Fruit fly (Drosophila melanogaster) whole organism, embryonic: ENCODE data around the gene deltaCOP.
A peak's percentile ranks its signal among the peaks of the same experiment; 100 is the strongest.

Source experiments
- BEAF-32 ChIP-seq: fragments of 200-800 bp; sonication (Bioruptor generic); optimal IDR thresholded peaks from 3 replicates; lab custom pipeline; 2017; ENCODE audit warnings: missing biosample characterization, missing genetic modification characterization, mild to moderate bottlenecking, moderate library complexity, missing genetic modification reagents
- Blimp-1 ChIP-seq: fragments of 200-800 bp; sonication (Bioruptor generic); optimal IDR thresholded peaks from 3 replicates; lab custom pipeline; 2018; ENCODE audit warnings: missing biosample characterization, missing genetic modification characterization, mild to moderate bottlenecking, moderate library complexity, missing genetic modification reagents
- CG10654 ChIP-seq: fragments of 200-800 bp; sonication (Bioruptor generic); optimal IDR thresholded peaks from 2 replicates; lab custom pipeline; 2016; ENCODE audit warnings: missing biosample characterization, missing genetic modification characterization
- CG11247 ChIP-seq: fragments of 200-800 bp; sonication (Bioruptor generic); IDR thresholded peaks from 2 replicates; pipeline ENCODE4 v1.3.6; 2022; ENCODE audit warnings: missing biosample characterization, missing genetic modification characterization
- CG12104 ChIP-seq: fragments of 200-800 bp; sonication (Bioruptor generic); optimal IDR thresholded peaks from 3 replicates; lab custom pipeline; 2016; ENCODE audit warnings: missing biosample characterization, missing genetic modification characterization
- CG12155 ChIP-seq: fragments of 200-800 bp; sonication (Bioruptor generic); optimal IDR thresholded peaks from 3 replicates; lab custom pipeline; 2016; ENCODE audit warnings: missing biosample characterization, missing genetic modification characterization
- CG12744 ChIP-seq: fragments of 200-800 bp; sonication (Bioruptor generic); optimal IDR thresholded peaks from 2 replicates; lab custom pipeline; 2016; ENCODE audit warnings: missing biosample characterization, missing genetic modification characterization
- CG13287 ChIP-seq: fragments of 200-800 bp; sonication (Bioruptor generic); IDR thresholded peaks from 2 replicates; pipeline ENCODE4 v1.3.6; 2022; ENCODE audit warnings: missing biosample characterization, missing genetic modification characterization; ENCODE audit not compliant: partially characterized antibody
- CG17186 ChIP-seq: fragments of 200-800 bp; sonication (Bioruptor generic); optimal IDR thresholded peaks from 3 replicates; lab custom pipeline; 2017; ENCODE audit warnings: missing biosample characterization, missing genetic modification reagents, missing genetic modification characterization
- CG17359 ChIP-seq: fragments of 200-800 bp; sonication (Bioruptor generic); optimal IDR thresholded peaks from 3 replicates; lab custom pipeline; 2018; ENCODE audit warnings: missing biosample characterization, mild to moderate bottlenecking, missing genetic modification characterization, moderate library complexity
- CG17568 ChIP-seq: fragments of 200-800 bp; sonication (Bioruptor generic); optimal IDR thresholded peaks from 2 replicates; lab custom pipeline; 2018; ENCODE audit warnings: missing biosample characterization, mild to moderate bottlenecking, missing genetic modification characterization, moderate library complexity
- CG18262 ChIP-seq: fragments of 200-800 bp; optimal IDR thresholded peaks from 3 replicates; lab custom pipeline; 2019; ENCODE audit warnings: missing biosample characterization, mild to moderate bottlenecking, missing genetic modification characterization, moderate library complexity
- CG18619 ChIP-seq: fragments of 200-800 bp; sonication (Bioruptor generic); optimal IDR thresholded peaks from 3 replicates; lab custom pipeline; 2017; ENCODE audit warnings: missing biosample characterization, mild to moderate bottlenecking, missing genetic modification characterization
- CG2202 ChIP-seq: fragments of 200-800 bp; sonication (Bioruptor generic); optimal IDR thresholded peaks from 2 replicates; lab custom pipeline; 2018; ENCODE audit warnings: missing biosample characterization, mild to moderate bottlenecking, missing genetic modification characterization
- CG2875 ChIP-seq: fragments of 200-800 bp; sonication (Bioruptor generic); optimal IDR thresholded peaks from 2 replicates; lab custom pipeline; 2017; ENCODE audit warnings: missing biosample characterization, mild to moderate bottlenecking, missing genetic modification characterization, missing genetic modification reagents
- CG32532 ChIP-seq: fragments of 200-800 bp; sonication (Bioruptor generic); IDR thresholded peaks from 2 replicates; pipeline ENCODE4 v1.3.6; 2022; ENCODE audit warnings: missing biosample characterization, missing genetic modification characterization
- CG3838 ChIP-seq: fragments of 200-800 bp; sonication (Bioruptor generic); optimal IDR thresholded peaks from 3 replicates; lab custom pipeline; 2016; ENCODE audit warnings: missing biosample characterization, missing genetic modification characterization
- CG4424 ChIP-seq: fragments of 200-800 bp; sonication (Bioruptor generic); optimal IDR thresholded peaks from 3 replicates; lab custom pipeline; 2016; ENCODE audit warnings: missing biosample characterization, missing genetic modification characterization
- CG5180 ChIP-seq: fragments of 200-800 bp; sonication (Bioruptor generic); optimal IDR thresholded peaks from 3 replicates; lab custom pipeline; 2017; ENCODE audit warnings: missing biosample characterization, missing genetic modification characterization, mild to moderate bottlenecking, moderate library complexity, missing genetic modification reagents
- CG6654 ChIP-seq: fragments of 200-800 bp; sonication (Bioruptor generic); optimal IDR thresholded peaks from 2 replicates; lab custom pipeline; 2017; ENCODE audit warnings: missing biosample characterization, mild to moderate bottlenecking, missing genetic modification characterization
- CG6791 ChIP-seq: fragments of 200-800 bp; sonication (Bioruptor generic); IDR thresholded peaks from 3 replicates; pipeline ENCODE4 v1.3.6; 2022; ENCODE audit warnings: missing biosample characterization, missing genetic modification characterization; ENCODE audit not compliant: partially characterized antibody
- CG7271 ChIP-seq: fragments of 200-800 bp; sonication (Bioruptor generic); optimal IDR thresholded peaks from 2 replicates; lab custom pipeline; 2018; ENCODE audit warnings: missing biosample characterization, mild to moderate bottlenecking, missing genetic modification characterization, moderate library complexity
- CG7987 ChIP-seq: fragments of 200-800 bp; sonication (Bioruptor generic); optimal IDR thresholded peaks from 2 replicates; lab custom pipeline; 2018; ENCODE audit warnings: missing biosample characterization, mild to moderate bottlenecking, missing genetic modification characterization, moderate library complexity
- Elba2 ChIP-seq: fragments of 200-800 bp; sonication (Bioruptor generic); optimal IDR thresholded peaks from 3 replicates; lab custom pipeline; 2016; ENCODE audit warnings: missing biosample characterization, missing genetic modification characterization
- Hmx ChIP-seq: fragments of 200-800 bp; sonication (Bioruptor generic); optimal IDR thresholded peaks from 2 replicates; lab custom pipeline; 2016; ENCODE audit warnings: missing biosample characterization, missing genetic modification characterization
- Hsf ChIP-seq: fragments of 200-800 bp; sonication (Bioruptor generic); optimal IDR thresholded peaks from 3 replicates; lab custom pipeline; 2016; ENCODE audit warnings: missing biosample characterization, missing genetic modification characterization
- Med ChIP-seq: fragments of 200-800 bp; sonication (Bioruptor generic); peaks from one replicate; lab custom pipeline; 2016; ENCODE audit warnings: missing biosample characterization, missing genetic modification characterization, mild to moderate bottlenecking, inconsistent platforms, moderate library complexity
- Neu2 ChIP-seq: fragments of 200-800 bp; sonication (Bioruptor generic); optimal IDR thresholded peaks from 3 replicates; lab custom pipeline; 2016; ENCODE audit warnings: missing biosample characterization, missing genetic modification characterization, borderline replicate concordance
- Ravus ChIP-seq: fragments of 200-800 bp; sonication (Bioruptor generic); IDR thresholded peaks from 2 replicates; pipeline ENCODE4 v1.3.6; 2022; ENCODE audit warnings: missing biosample characterization, missing genetic modification characterization
- Stat92E ChIP-seq, 3 experiments: fragments of >200 bp in 2 of 3; fragments of 200-800 bp in 1 of 3; sonication (Bioruptor generic) in 1 of 3; optimal IDR thresholded peaks; 2 replicates each; lab custom pipeline; 2017 to 2019; ENCODE audit warnings: missing biosample characterization in 3 of 3, missing genetic modification characterization in 3 of 3, mild to moderate bottlenecking in 1 of 3, moderate library complexity in 1 of 3
- ash1 ChIP-seq: fragments of 200-800 bp; sonication (Bioruptor generic); optimal IDR thresholded peaks from 2 replicates; lab custom pipeline; 2018; ENCODE audit warnings: missing biosample characterization, mild to moderate bottlenecking, missing genetic modification characterization
- bigmax ChIP-seq: fragments of 200-800 bp; sonication (Bioruptor generic); optimal IDR thresholded peaks from 2 replicates; lab custom pipeline; 2018; ENCODE audit warnings: missing biosample characterization, mild to moderate bottlenecking, missing genetic modification characterization
- cas ChIP-seq: fragments of 200-800 bp; sonication (Bioruptor generic); IDR thresholded peaks from 2 replicates; pipeline ENCODE4 v1.3.6; 2022; ENCODE audit warnings: missing biosample characterization, missing genetic modification characterization
- corto ChIP-seq: fragments of 200-800 bp; sonication (Bioruptor generic); optimal IDR thresholded peaks from 2 replicates; lab custom pipeline; 2016; ENCODE audit warnings: missing biosample characterization, mild to moderate bottlenecking, missing genetic modification characterization, moderate library complexity
- dati ChIP-seq: fragments of 200-800 bp; sonication (Bioruptor generic); IDR thresholded peaks from 2 replicates; pipeline ENCODE4 v1.3.6; 2022; ENCODE audit warnings: missing biosample characterization, missing genetic modification characterization
- dysf ChIP-seq: fragments of 200-800 bp; sonication (Bioruptor generic); IDR thresholded peaks from 3 replicates; pipeline ENCODE4 v1.3.6; 2022; ENCODE audit warnings: missing biosample characterization, missing genetic modification characterization
- gce ChIP-seq: fragments of 200-800 bp; sonication (Bioruptor generic); IDR thresholded peaks from 3 replicates; pipeline ENCODE4 v1.3.6; 2022; ENCODE audit warnings: missing biosample characterization, missing genetic modification characterization
- gt ChIP-seq: fragments of 200-800 bp; sonication (Bioruptor generic); IDR thresholded peaks from 2 replicates; pipeline ENCODE4 v1.3.6; 2022; ENCODE audit warnings: missing biosample characterization, missing genetic modification characterization
- hb ChIP-seq: fragments of 200-800 bp; sonication (Bioruptor generic); IDR thresholded peaks from 3 replicates; pipeline ENCODE4 v1.3.6; 2022; ENCODE audit warnings: missing biosample characterization, missing genetic modification characterization; ENCODE audit not compliant: partially characterized antibody
- insv ChIP-seq, 2 experiments: fragments of 200-800 bp; sonication (Bioruptor generic); optimal IDR thresholded peaks; 3 replicates each; lab custom pipeline; 2016 to 2018; ENCODE audit warnings: missing biosample characterization in 2 of 2, missing genetic modification characterization in 2 of 2
- kni ChIP-seq: fragments of 200-800 bp; sonication (Bioruptor generic); optimal IDR thresholded peaks from 3 replicates; lab custom pipeline; 2017; ENCODE audit warnings: mild to moderate bottlenecking, missing biosample characterization, missing genetic modification reagents, missing genetic modification characterization
- mirr ChIP-seq: fragments of 200-800 bp; sonication (Bioruptor generic); optimal IDR thresholded peaks from 3 replicates; lab custom pipeline; 2018; ENCODE audit warnings: missing biosample characterization, mild to moderate bottlenecking, missing genetic modification characterization
- nom ChIP-seq: fragments of 200-800 bp; sonication (Bioruptor generic); optimal IDR thresholded peaks from 2 replicates; lab custom pipeline; 2017; ENCODE audit warnings: missing biosample characterization, missing genetic modification characterization, mild to moderate bottlenecking, moderate library complexity, missing genetic modification reagents
- org-1 ChIP-seq: fragments of 200-800 bp; sonication (Bioruptor generic); optimal IDR thresholded peaks from 2 replicates; lab custom pipeline; 2017; ENCODE audit warnings: missing biosample characterization, missing genetic modification characterization
- otp ChIP-seq: fragments of 200-800 bp; sonication (Bioruptor generic); IDR thresholded peaks from 3 replicates; pipeline ENCODE4, ENCODE4 v1.3.6; 2022; ENCODE audit warnings: missing biosample characterization, missing genetic modification characterization
- pnt ChIP-seq: fragments of 200-800 bp; sonication (Bioruptor generic); optimal IDR thresholded peaks from 3 replicates; lab custom pipeline; 2016; ENCODE audit warnings: missing biosample characterization, missing genetic modification characterization
- tgo ChIP-seq: fragments of 200-800 bp; sonication (Bioruptor generic); IDR thresholded peaks from 3 replicates; pipeline ENCODE4 v1.3.6; 2022; ENCODE audit warnings: missing biosample characterization, missing genetic modification characterization
- vnd ChIP-seq: fragments of 200-800 bp; sonication (Bioruptor generic); IDR thresholded peaks from 3 replicates; pipeline ENCODE4 v1.3.6; 2022; ENCODE audit warnings: missing biosample characterization, missing genetic modification characterization; ENCODE audit not compliant: partially characterized antibody
- vvl ChIP-seq: fragments of 200-800 bp; sonication (Bioruptor generic); IDR thresholded peaks from 2 replicates; pipeline ENCODE4 v1.3.6; 2022; ENCODE audit warnings: missing biosample characterization, missing genetic modification characterization
- zen ChIP-seq: fragments of 200-800 bp; sonication (Bioruptor generic); optimal IDR thresholded peaks from 3 replicates; lab custom pipeline; 2018; ENCODE audit warnings: missing biosample characterization, mild to moderate bottlenecking, missing genetic modification characterization, moderate library complexity

Gene deltaCOP

dm6 chrX:1901605-1902136 is 40.1 kb upstream of the deltaCOP start, which contains the start of gene Ldaf1 (continued):
- TF ChIP-seq CG11247 (GFP tag; lab: Robert Waterston, UW), result no peak
- no peak for TF ChIP-seq CG12155 (GFP tag; lab: Kevin White, UChicago)
- TF ChIP-seq CG12744 (GFP tag; lab: Kevin White, UChicago), result no peak
- peak; percentile 64 for TF ChIP-seq Med (GFP tag; lab: Kevin White, UChicago)
- TF ChIP-seq Elba2 (GFP tag; lab: Kevin White, UChicago), result no peak
- TF ChIP-seq CG2875 (GFP tag; lab: Kevin White, UChicago), result no peak
- no peak for TF ChIP-seq pnt (GFP tag; lab: Kevin White, UChicago)
- no peak for TF ChIP-seq CG17359 (tag; lab: Kevin White, UChicago)
- TF ChIP-seq dysf (GFP tag; lab: Robert Waterston, UW), result no peak
- TF ChIP-seq gt (GFP tag; lab: Robert Waterston, UW), result no peak
- TF ChIP-seq CG5180 (GFP tag; lab: Kevin White, UChicago), result no peak
- TF ChIP-seq CG3838, result no peak
- TF ChIP-seq vnd (GFP tag; lab: Robert Waterston, UW), result no peak
- TF ChIP-seq CG6654 (GFP tag; lab: Kevin White, UChicago), result no peak
- no peak for TF ChIP-seq CG18262 (tag; lab: Kevin White, UChicago)
- no peak for TF ChIP-seq dati
- TF ChIP-seq Hmx (GFP tag; lab: Kevin White, UChicago), result no peak
- TF ChIP-seq CG13287 (GFP tag; lab: Robert Waterston, UW), result peak; percentile 23; the same call in 1 of the 2 replicates
- TF ChIP-seq CG7987 (GFP tag; lab: Kevin White, UChicago), result no peak
- no peak for TF ChIP-seq Hsf (GFP tag; lab: Kevin White, UChicago)
- no peak for TF ChIP-seq tgo (GFP tag; lab: Robert Waterston, UW)
- TF ChIP-seq CG4424 (GFP tag; lab: Kevin White, UChicago), result no peak
- no peak for TF ChIP-seq gce (GFP tag; lab: Robert Waterston, UW)
- no peak for TF ChIP-seq CG10654 (GFP tag; lab: Kevin White, UChicago)
- TF ChIP-seq CG12104, result no peak
- TF ChIP-seq Blimp-1 (GFP tag; lab: Kevin White, UChicago), result no peak
- no peak for TF ChIP-seq otp (GFP tag; lab: Robert Waterston, UW)
- no peak for TF ChIP-seq kni (GFP tag; lab: Kevin White, UChicago)
- TF ChIP-seq org-1 (GFP tag; lab: Kevin White, UChicago), result no peak
- no peak for TF ChIP-seq CG7271 (tag; lab: Kevin White, UChicago)
- no peak for TF ChIP-seq vvl (GFP tag; lab: Robert Waterston, UW)
- no peak for TF ChIP-seq CG6791 (GFP tag; lab: Robert Waterston, UW)
- TF ChIP-seq nom (GFP tag; lab: Kevin White, UChicago), result no peak
- TF ChIP-seq corto (GFP tag; lab: Kevin White, UChicago), result no peak
- no peak for TF ChIP-seq insv (GFP tag; optimal IDR thresholded peaks at IDR 0.05; lab: Kevin White, UChicago)
- no peak for TF ChIP-seq CG2202
- no peak for TF ChIP-seq bigmax (GFP tag; lab: Kevin White, UChicago)
- TF ChIP-seq ash1 (GFP tag; lab: Kevin White, UChicago), result no peak
- peak; percentile 22 for TF ChIP-seq BEAF-32 (GFP tag; lab: Kevin White, UChicago)
- TF ChIP-seq zen (tag; lab: Kevin White, UChicago), result peak; percentile 6
- no peak for TF ChIP-seq hb (GFP tag; lab: Robert Waterston, UW)
- TF ChIP-seq Stat92E (GFP tag; optimal IDR thresholded peaks at IDR 0.05; lab: Kevin White, UChicago), result no peak
- TF ChIP-seq CG17568 (GFP tag; lab: Kevin White, UChicago), result no peak
- no peak for TF ChIP-seq Neu2
- TF ChIP-seq CG18619 (GFP tag; lab: Kevin White, UChicago), result no peak
- TF ChIP-seq CG32532 (GFP tag; lab: Robert Waterston, UW), result no peak
- TF ChIP-seq cas, result no peak
- TF ChIP-seq CG17186 (GFP tag; lab: Kevin White, UChicago), result no peak
- no peak for TF ChIP-seq Ravus (GFP tag; lab: Robert Waterston, UW)
- TF ChIP-seq mirr (GFP tag; lab: Kevin White, UChicago), result no peak
